Fruit fly (Drosophila melanogaster) whole organism, embryonic: ENCODE data around the gene Ir75b.

Experiments used
- ATbp ChIP-seq: fragments of 200-800 bp; sonication (Bioruptor generic); optimal IDR thresholded peaks from 2 replicates; lab custom pipeline; 2017; ENCODE audit warnings: missing biosample characterization, mild to moderate bottlenecking, missing genetic modification characterization, missing genetic modification reagents
- Antp ChIP-seq: fragments of 200-800 bp; sonication (Bioruptor generic); optimal IDR thresholded peaks from 3 replicates; lab custom pipeline; 2016; ENCODE audit warnings: missing biosample characterization, missing genetic modification characterization
- B-H2 ChIP-seq: fragments of 200-800 bp; sonication (Bioruptor generic); optimal IDR thresholded peaks from 2 replicates; lab custom pipeline; 2018; ENCODE audit warnings: missing biosample characterization, mild to moderate bottlenecking, missing genetic modification characterization
- CG10431 ChIP-seq: fragments of 200-800 bp; sonication (Bioruptor generic); optimal IDR thresholded peaks from 3 replicates; lab custom pipeline; 2018; ENCODE audit warnings: missing biosample characterization, mild to moderate bottlenecking, missing genetic modification characterization
- CG12071 ChIP-seq: fragments of 200-800 bp; sonication (Bioruptor generic); optimal IDR thresholded peaks from 3 replicates; lab custom pipeline; 2018; ENCODE audit warnings: missing biosample characterization, mild to moderate bottlenecking, missing genetic modification characterization
- CG14014 ChIP-seq: fragments of 200-800 bp; sonication (Bioruptor generic); IDR thresholded peaks from 2 replicates; pipeline ENCODE4 v1.3.6; 2022; ENCODE audit warnings: missing biosample characterization, missing genetic modification characterization
- CG14050 ChIP-seq: fragments of 200-800 bp; sonication (Bioruptor generic); IDR thresholded peaks from 3 replicates; pipeline ENCODE4 v1.3.6; 2022; ENCODE audit warnings: missing biosample characterization, missing genetic modification characterization
- CG14667 ChIP-seq: fragments of 200-800 bp; sonication (Bioruptor generic); IDR thresholded peaks from 2 replicates; pipeline ENCODE4 v1.3.6; 2022; ENCODE audit warnings: missing biosample characterization, missing genetic modification characterization
- CG15011 ChIP-seq: fragments of 200-800 bp; sonication (Bioruptor generic); optimal IDR thresholded peaks from 3 replicates; lab custom pipeline; 2018; ENCODE audit warnings: missing biosample characterization, mild to moderate bottlenecking, missing genetic modification characterization
- CG15479 ChIP-seq: fragments of 200-800 bp; sonication (Bioruptor generic); optimal IDR thresholded peaks from 3 replicates; lab custom pipeline; 2019; ENCODE audit warnings: missing biosample characterization, mild to moderate bottlenecking, missing genetic modification characterization, moderate library complexity
- CG1792 ChIP-seq: fragments of 200-800 bp; sonication (Bioruptor generic); optimal IDR thresholded peaks from 2 replicates; lab custom pipeline; 2016; ENCODE audit warnings: missing biosample characterization, missing genetic modification characterization
- CG32772 ChIP-seq: fragments of 200-800 bp; sonication (Bioruptor generic); IDR thresholded peaks from 2 replicates; pipeline ENCODE4 v1.3.6; 2022; ENCODE audit warnings: missing biosample characterization, missing genetic modification characterization
- CG34376 ChIP-seq: fragments of 200-800 bp; sonication (Bioruptor generic); optimal IDR thresholded peaks from 2 replicates; lab custom pipeline; 2018; ENCODE audit warnings: missing biosample characterization, mild to moderate bottlenecking, missing genetic modification characterization
- CG3838 ChIP-seq: fragments of 200-800 bp; sonication (Bioruptor generic); optimal IDR thresholded peaks from 3 replicates; lab custom pipeline; 2016; ENCODE audit warnings: missing biosample characterization, missing genetic modification characterization
- CG3995 ChIP-seq: fragments of 200-800 bp; sonication (Bioruptor generic); optimal IDR thresholded peaks from 3 replicates; lab custom pipeline; 2016; ENCODE audit warnings: missing biosample characterization, missing genetic modification characterization
- CG4328 ChIP-seq: fragments of 200-800 bp; sonication (Bioruptor generic); optimal IDR thresholded peaks from 3 replicates; lab custom pipeline; 2017; ENCODE audit warnings: missing biosample characterization, missing genetic modification reagents, missing genetic modification characterization
- CG6689 ChIP-seq: fragments of 200-800 bp; sonication (Bioruptor generic); IDR thresholded peaks from 2 replicates; pipeline ENCODE4 v1.3.6; 2022; ENCODE audit warnings: missing biosample characterization, missing genetic modification characterization
- CG8290 ChIP-seq, 3 experiments: fragments of 200-800 bp; sonication (Bioruptor generic); optimal IDR thresholded peaks; 2 replicates each; lab custom pipeline; 2016 to 2019; ENCODE audit warnings: missing biosample characterization in 3 of 3, missing genetic modification characterization in 3 of 3, mild to moderate bottlenecking in 2 of 3, moderate library complexity in 1 of 3
- CG8388 ChIP-seq: fragments of 200-800 bp; sonication (Bioruptor generic); optimal IDR thresholded peaks from 2 replicates; lab custom pipeline; 2019; ENCODE audit warnings: missing biosample characterization, mild to moderate bottlenecking, missing genetic modification characterization, moderate library complexity
- CG9215 ChIP-seq: fragments of 200-800 bp; sonication (Bioruptor generic); IDR thresholded peaks from 2 replicates; pipeline ENCODE4 v1.3.6; 2022; ENCODE audit warnings: missing biosample characterization, missing genetic modification characterization
- CG9797 ChIP-seq: fragments of 200-800 bp; sonication (Bioruptor generic); optimal IDR thresholded peaks from 3 replicates; lab custom pipeline; 2018; ENCODE audit warnings: missing biosample characterization, mild to moderate bottlenecking, missing genetic modification characterization
- Camta ChIP-seq: fragments of 200-800 bp; sonication (Bioruptor generic); optimal IDR thresholded peaks from 2 replicates; lab custom pipeline; 2016; ENCODE audit warnings: missing biosample characterization, missing genetic modification characterization
- CkIIα-i1 ChIP-seq: fragments of 200-800 bp; sonication (Bioruptor generic); IDR thresholded peaks from 2 replicates; pipeline ENCODE4 v1.3.6; 2022; ENCODE audit warnings: missing biosample characterization, missing genetic modification characterization
- Dbx ChIP-seq: fragments of 200-800 bp; sonication (Bioruptor generic); IDR thresholded peaks from 3 replicates; pipeline ENCODE4 v1.3.6; 2022; ENCODE audit warnings: missing biosample characterization, missing genetic modification characterization
- Fer3 ChIP-seq: fragments of 200-800 bp; sonication (Bioruptor generic); optimal IDR thresholded peaks from 2 replicates; lab custom pipeline; 2018; ENCODE audit warnings: missing biosample characterization, mild to moderate bottlenecking, missing genetic modification characterization, moderate library complexity
- Gsc ChIP-seq: fragments of 200-800 bp; sonication (Bioruptor generic); IDR thresholded peaks from 2 replicates; pipeline ENCODE4 v1.3.6; 2022; ENCODE audit warnings: missing biosample characterization, missing genetic modification characterization
- Mrtf ChIP-seq: fragments of 200-800 bp; sonication (Bioruptor generic); IDR thresholded peaks from 3 replicates; pipeline ENCODE4 v1.3.6; 2022; ENCODE audit warnings: missing biosample characterization, missing genetic modification characterization
- ash1 ChIP-seq: fragments of 200-800 bp; sonication (Bioruptor generic); optimal IDR thresholded peaks from 2 replicates; lab custom pipeline; 2018; ENCODE audit warnings: missing biosample characterization, mild to moderate bottlenecking, missing genetic modification characterization
- br ChIP-seq: fragments of >200 bp; optimal IDR thresholded peaks from 2 replicates; lab custom pipeline; 2017
- ci ChIP-seq: fragments of 200-800 bp; sonication (Bioruptor generic); IDR thresholded peaks from 3 replicates; pipeline ENCODE4 v1.3.6; 2022; ENCODE audit warnings: missing biosample characterization, missing genetic modification characterization
- crp ChIP-seq, 2 experiments: fragments of 200-800 bp; sonication (Bioruptor generic); optimal IDR thresholded peaks; 2 replicates in 1 of 2; 3 replicates in 1 of 2; lab custom pipeline; 2017; ENCODE audit warnings: missing biosample characterization in 2 of 2, missing genetic modification characterization in 2 of 2, mild to moderate bottlenecking in 1 of 2, moderate library complexity in 1 of 2
- da ChIP-seq: fragments of 200-800 bp; sonication (Bioruptor generic); optimal IDR thresholded peaks from 2 replicates; lab custom pipeline; 2016; ENCODE audit warnings: missing biosample characterization, missing genetic modification characterization
- danr ChIP-seq: fragments of 200-800 bp; sonication (Bioruptor generic); IDR thresholded peaks from 2 replicates; pipeline ENCODE4 v1.3.6; 2022; ENCODE audit warnings: missing biosample characterization, missing genetic modification characterization
- gcm2 ChIP-seq: fragments of 200-800 bp; sonication (Bioruptor generic); optimal IDR thresholded peaks from 2 replicates; lab custom pipeline; 2016; ENCODE audit warnings: missing biosample characterization, missing genetic modification characterization
- grn ChIP-seq: fragments of 200-800 bp; sonication (Bioruptor generic); optimal IDR thresholded peaks from 3 replicates; lab custom pipeline; 2017; ENCODE audit warnings: missing biosample characterization, missing genetic modification characterization
- gro ChIP-seq: fragments of 200-800 bp; sonication (Bioruptor generic); optimal IDR thresholded peaks from 2 replicates; lab custom pipeline; 2016; ENCODE audit warnings: missing biosample characterization, missing genetic modification characterization
- gt ChIP-seq: fragments of 200-800 bp; sonication (Bioruptor generic); IDR thresholded peaks from 2 replicates; pipeline ENCODE4 v1.3.6; 2022; ENCODE audit warnings: missing biosample characterization, missing genetic modification characterization
- hbn ChIP-seq: fragments of 200-800 bp; sonication (Bioruptor generic); IDR thresholded peaks from 2 replicates; pipeline ENCODE4 v1.3.6; 2022; ENCODE audit warnings: missing biosample characterization, missing genetic modification characterization; ENCODE audit not compliant: partially characterized antibody
- jing ChIP-seq: fragments of 200-800 bp; sonication (Bioruptor generic); optimal IDR thresholded peaks from 2 replicates; lab custom pipeline; 2018; ENCODE audit warnings: missing biosample characterization, mild to moderate bottlenecking, missing genetic modification characterization
- peb ChIP-seq: fragments of 200-800 bp; sonication (Bioruptor generic); IDR thresholded peaks from 2 replicates; pipeline ENCODE4 v1.3.6; 2022; ENCODE audit warnings: missing biosample characterization, missing genetic modification characterization
- run ChIP-seq: fragments of 200-800 bp; sonication (Bioruptor generic); optimal IDR thresholded peaks from 3 replicates; lab custom pipeline; 2018; ENCODE audit warnings: missing biosample characterization, mild to moderate bottlenecking, missing genetic modification characterization
- schlank ChIP-seq: fragments of 200-800 bp; sonication (Bioruptor generic); optimal IDR thresholded peaks from 2 replicates; lab custom pipeline; 2018; ENCODE audit warnings: missing biosample characterization, mild to moderate bottlenecking, missing genetic modification characterization
- sens ChIP-seq: fragments of 200-800 bp; sonication (Bioruptor generic); peaks from one replicate; lab custom pipeline; 2016; ENCODE audit warnings: missing biosample characterization, missing genetic modification characterization
- so ChIP-seq: fragments of 200-800 bp; sonication (Bioruptor generic); IDR thresholded peaks from 3 replicates; pipeline ENCODE4 v1.3.6; 2022; ENCODE audit warnings: missing biosample characterization, missing genetic modification characterization
- sr ChIP-seq: fragments of 200-800 bp; sonication (Bioruptor generic); IDR thresholded peaks from 3 replicates; pipeline ENCODE4 v1.3.6; 2022; ENCODE audit warnings: missing biosample characterization, missing genetic modification characterization
- tin ChIP-seq: fragments of 200-800 bp; sonication (Bioruptor generic); optimal IDR thresholded peaks from 3 replicates; lab custom pipeline; 2016; ENCODE audit warnings: missing biosample characterization, missing genetic modification characterization
- tio ChIP-seq: fragments of 200-800 bp; sonication (Bioruptor generic); optimal IDR thresholded peaks from 2 replicates; lab custom pipeline; 2017; ENCODE audit warnings: missing biosample characterization, missing genetic modification characterization, inconsistent platforms
- unc-4 ChIP-seq: fragments of 200-800 bp; sonication (Bioruptor generic); IDR thresholded peaks from 2 replicates; pipeline ENCODE4 v1.3.6; 2022; ENCODE audit warnings: missing biosample characterization, missing genetic modification characterization; ENCODE audit not compliant: partially characterized antibody
- vnd ChIP-seq: fragments of 200-800 bp; sonication (Bioruptor generic); IDR thresholded peaks from 3 replicates; pipeline ENCODE4 v1.3.6; 2022; ENCODE audit warnings: missing biosample characterization, missing genetic modification characterization; ENCODE audit not compliant: partially characterized antibody

The Ir75b gene

DNA sequence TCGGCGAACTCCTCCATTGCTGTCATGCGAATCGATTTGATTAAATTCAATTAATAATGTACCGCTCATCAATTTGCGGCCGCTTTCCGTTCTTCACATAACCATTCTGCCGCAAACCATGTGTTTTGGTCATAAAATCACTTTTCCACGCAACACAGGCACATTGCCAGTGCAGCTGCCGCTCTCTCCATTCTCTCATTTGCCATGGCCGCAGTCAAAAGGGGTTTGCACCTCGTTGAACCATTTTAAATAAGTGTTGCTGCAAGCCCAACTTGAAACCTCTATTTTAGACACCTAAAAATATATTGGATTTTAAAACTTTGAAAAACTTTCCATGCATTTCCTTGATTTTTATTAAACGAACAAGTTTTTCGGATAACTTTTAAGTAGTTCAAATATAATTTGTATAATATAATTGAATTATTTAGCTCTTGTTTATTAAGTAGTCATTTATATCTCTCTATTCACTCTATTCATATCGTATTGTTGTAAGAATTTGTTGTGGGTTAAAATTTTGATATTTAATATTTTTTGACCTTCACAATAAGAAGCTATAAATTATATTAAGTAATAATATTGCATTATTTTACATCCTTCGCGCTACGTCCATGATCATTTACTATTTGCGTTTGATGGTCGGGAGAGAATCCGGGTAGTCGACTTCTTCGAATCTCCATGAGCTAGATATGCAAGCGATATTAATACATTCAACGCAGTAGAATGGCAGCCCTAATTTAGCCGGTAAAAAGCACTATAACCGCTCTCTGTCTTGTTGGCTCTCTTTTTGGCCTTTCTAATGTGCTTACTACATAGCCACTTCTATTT is 36.9 kb upstream of the Ir75b start, which contains the start of gene CG5535 (continued):
- TF ChIP-seq da (no peak), CG8290 (GFP tag; optimal IDR thresholded peaks at IDR 0.05; lab: Kevin White, UChicago) (peak; percentile 29), CG8290 (tag; optimal IDR thresholded peaks at IDR 0.05; lab: Kevin White, UChicago) (peak in 1 of 2 experiments; percentile 94), CkIIα-i1 (GFP tag; lab: Robert Waterston, UW) (no peak), CG1792 (GFP tag; lab: Kevin White, UChicago) (no peak), Gsc (GFP tag; lab: Robert Waterston, UW) (no peak), CG14014 (GFP tag; lab: Robert Waterston, UW) (peak; percentile 80), run (tag; lab: Kevin White, UChicago) (peak; percentile 58), ATbp (GFP tag; lab: Kevin White, UChicago) (peak; percentile 51), Dbx (no peak; the same call in 1 of the 3 replicates), hbn (no peak), gro (GFP tag; lab: Kevin White, UChicago) (peak; percentile 3), CG3838 (GFP tag; lab: Kevin White, UChicago) (no peak), CG15011 (GFP tag; lab: Kevin White, UChicago) (peak; percentile 42), CG4328 (peak; percentile 73), B-H2 (GFP tag; lab: Kevin White, UChicago) (peak; percentile 0), Antp (GFP tag; lab: Kevin White, UChicago) (peak; percentile 73), grn (GFP tag; lab: Kevin White, UChicago) (no peak), sens (peak; percentile 84), crp (GFP tag; optimal IDR thresholded peaks at IDR 0.05; lab: Kevin White, UChicago) (peak in 1 of 2 experiments; percentile 21), tin (GFP tag; lab: Kevin White, UChicago) (peak; percentile 69), vnd (no peak), CG9797 (no peak), CG34376 (GFP tag; lab: Kevin White, UChicago) (peak; percentile 49), CG12071 (GFP tag; lab: Kevin White, UChicago) (peak; percentile 63), CG14667 (GFP tag; lab: Robert Waterston, UW) (peak; percentile 49), CG6689 (GFP tag; lab: Robert Waterston, UW) (peak; percentile 60; the same call in 1 of the 2 replicates), CG14050 (GFP tag; lab: Robert Waterston, UW) (peak; percentile 29; the same call in 2 of the 3 replicates), CG10431 (GFP tag; lab: Kevin White, UChicago) (peak; percentile 59), so (GFP tag; lab: Robert Waterston, UW) (no peak), CG9215 (peak; percentile 58), CG8388 (GFP tag; lab: Kevin White, UChicago) (peak; percentile 81), danr (GFP tag; lab: Robert Waterston, UW) (no peak), schlank (tag; lab: Kevin White, UChicago) (peak; percentile 65), gcm2 (GFP tag; lab: Kevin White, UChicago) (no peak), Camta (peak; percentile 19), CG15479 (GFP tag; lab: Kevin White, UChicago) (no peak), CG32772 (GFP tag; lab: Robert Waterston, UW) (no peak; the same call in 1 of the 2 replicates), gt (GFP tag; lab: Robert Waterston, UW) (no peak; the same call in 1 of the 2 replicates), ash1 (GFP tag; lab: Kevin White, UChicago) (no peak), Fer3 (tag; lab: Kevin White, UChicago) (peak; percentile 48), Mrtf (peak; percentile 55; the same call in 2 of the 3 replicates), br (lab: Kevin White, UChicago) (no peak), sr (GFP tag; lab: Robert Waterston, UW) (no peak), unc-4 (no peak), jing (GFP tag; lab: Kevin White, UChicago) (no peak), tio (GFP tag; lab: Kevin White, UChicago) (peak; percentile 94), ci (GFP tag; lab: Robert Waterston, UW) (peak; percentile 93), peb (GFP tag; lab: Robert Waterston, UW) (0 out of 2 replicates have a peak, but pooled peaks have one; percentile 39), CG3995 (GFP tag; lab: Kevin White, UChicago) (no peak)
